Fruit fly (Drosophila melanogaster): Measurements from ENCODE around the gene CG3061.
A peak's percentile ranks its signal among the peaks of the same experiment; 100 is the strongest.

CG3061 gene

dm6 chr3R:14052182-14053036 lies 20.2 kb downstream of the CG3061 start (continued):
- peak; percentile 94 for TF ChIP-seq CG2678 (tag; optimal IDR thresholded peaks at IDR 0.05)
- TF ChIP-seq CG17829 (tag; optimal IDR thresholded peaks at IDR 0.05) = peak; percentile 72
- TF ChIP-seq Atf6 (GFP tag; IDR thresholded peaks at IDR 0.05) = peak; percentile 93
- no peak for TF ChIP-seq CG6791 (GFP tag; IDR thresholded peaks at IDR 0.05; ENCODE audit: partially characterized antibody)
- TF ChIP-seq ro (GFP tag; IDR thresholded peaks at IDR 0.05) = peak; percentile 70
- TF ChIP-seq CG7963 (GFP tag; IDR thresholded peaks at IDR 0.05; ENCODE audit: partially characterized antibody) = no peak
- peak; percentile 85 for TF ChIP-seq HHEX (GFP tag; optimal IDR thresholded peaks at IDR 0.05)
- peak; percentile 88 for TF ChIP-seq Taf1 (GFP tag; IDR thresholded peaks at IDR 0.05)
- peak in 1 of 3 experiments; percentile 3 for TF ChIP-seq Stat92E (GFP tag; optimal IDR thresholded peaks at IDR 0.05)
- TF ChIP-seq CkIIα-i1 (GFP tag; IDR thresholded peaks at IDR 0.05) = no peak
- TF ChIP-seq CG10209 (GFP tag; optimal IDR thresholded peaks at IDR 0.05) = peak; percentile 88
- no peak for TF ChIP-seq Dfd (GFP tag; optimal IDR thresholded peaks at IDR 0.05)
- TF ChIP-seq yki (optimal IDR thresholded peaks at IDR 0.05) = no peak
- peak; percentile 93 for TF ChIP-seq CoRest (tag; optimal IDR thresholded peaks at IDR 0.05)
- TF ChIP-seq CG8478 (optimal IDR thresholded peaks at IDR 0.05) = no peak
- TF ChIP-seq CG42726 (GFP tag; IDR thresholded peaks at IDR 0.05; ENCODE audit: partially characterized antibody) = no peak
- peak; percentile 76 for TF ChIP-seq Mrtf (GFP tag; IDR thresholded peaks at IDR 0.05)
- TF ChIP-seq shn (GFP tag; optimal IDR thresholded peaks at IDR 0.05) = peak; percentile 90
- peak; percentile 92 for TF ChIP-seq CG12659 (GFP tag; optimal IDR thresholded peaks at IDR 0.05)
- no peak for TF ChIP-seq Hr39 (optimal IDR thresholded peaks at IDR 0.05)
- TF ChIP-seq CG8290 (GFP tag; optimal IDR thresholded peaks at IDR 0.05) = no peak
- peak in 1 of 2 experiments; percentile 81 for TF ChIP-seq CG8290 (tag; optimal IDR thresholded peaks at IDR 0.05)
- no peak for TF ChIP-seq vnd (GFP tag; IDR thresholded peaks at IDR 0.05; ENCODE audit: partially characterized antibody)
- TF ChIP-seq NC2β (GFP tag; optimal IDR thresholded peaks at IDR 0.05) = peak; percentile 45
- no peak; the same call in 1 of the 2 replicates for TF ChIP-seq CG10321 (GFP tag; IDR thresholded peaks at IDR 0.05)
- TF ChIP-seq Camta (GFP tag; optimal IDR thresholded peaks at IDR 0.05) = peak; percentile 84
- peak; percentile 74 for TF ChIP-seq Mad (GFP tag; optimal IDR thresholded peaks at IDR 0.05)
- peak; percentile 80 for TF ChIP-seq esg (GFP tag; conservative IDR thresholded peaks at IDR 0.05)
- peak; percentile 82 for TF ChIP-seq CG12391 (tag; optimal IDR thresholded peaks at IDR 0.05)
- no peak for TF ChIP-seq Neu2 (GFP tag; optimal IDR thresholded peaks at IDR 0.05; ENCODE audit: borderline replicate concordance)
- TF ChIP-seq CG13287 (GFP tag; IDR thresholded peaks at IDR 0.05; ENCODE audit: partially characterized antibody) = peak; percentile 11; the same call in 1 of the 2 replicates
- TF ChIP-seq zfh1 (GFP tag; IDR thresholded peaks at IDR 0.05) = peak; percentile 71
- TF ChIP-seq Fer3 (tag; optimal IDR thresholded peaks at IDR 0.05) = peak; percentile 91
- TF ChIP-seq tin (GFP tag; optimal IDR thresholded peaks at IDR 0.05) = peak; percentile 70
- TF ChIP-seq CG10462 (GFP tag; optimal IDR thresholded peaks at IDR 0.05) = peak; percentile 22
- peak; percentile 75 for TF ChIP-seq Adf1 (GFP tag; IDR thresholded peaks at IDR 0.05)
- TF ChIP-seq Rx (GFP tag; IDR thresholded peaks at IDR 0.05) = no peak
- TF ChIP-seq bowl (GFP tag; IDR thresholded peaks at IDR 0.05) = peak; percentile 56; the same call in 1 of the 2 replicates
- peak; percentile 88 for TF ChIP-seq vfl (GFP tag; optimal IDR thresholded peaks at IDR 0.05)
- no peak for TF ChIP-seq CG2199 (GFP tag; IDR thresholded peaks at IDR 0.05)
- peak; percentile 73; the same call in 1 of the 2 replicates for TF ChIP-seq CG14667 (GFP tag; IDR thresholded peaks at IDR 0.05)
- peak; percentile 77 for TF ChIP-seq pnt (GFP tag; optimal IDR thresholded peaks at IDR 0.05)
- TF ChIP-seq pfk (GFP tag; optimal IDR thresholded peaks at IDR 0.05) = peak; percentile 96
- TF ChIP-seq ssp (GFP tag; IDR thresholded peaks at IDR 0.05) = peak; percentile 57
- peak; percentile 55 for TF ChIP-seq ftz-f1 (GFP tag; optimal IDR thresholded peaks at IDR 0.05)
- no peak for TF ChIP-seq CG4707 (GFP tag; optimal IDR thresholded peaks at IDR 0.05)
- peak; percentile 84 for TF ChIP-seq CG13424 (tag; optimal IDR thresholded peaks at IDR 0.05)
- no peak for TF ChIP-seq Dp (GFP tag; optimal IDR thresholded peaks at IDR 0.05)
- TF ChIP-seq sim (GFP tag; IDR thresholded peaks at IDR 0.05) = no peak
- peak; percentile 86 for TF ChIP-seq caup (GFP tag; optimal IDR thresholded peaks at IDR 0.05; ENCODE audit: severe bottlenecking)
